Fruit fly (Drosophila melanogaster) whole organism, embryonic: Measurements from ENCODE around the gene Bdp1.

Experiments used
- Antp ChIP-seq: fragments of 200-800 bp; sonication (Bioruptor generic); optimal IDR thresholded peaks from 3 replicates; lab custom pipeline; 2016; ENCODE audit warnings: missing biosample characterization, missing genetic modification characterization
- CG12299 ChIP-seq: fragments of 200-800 bp; sonication (Bioruptor generic); optimal IDR thresholded peaks from 2 replicates; lab custom pipeline; 2018; ENCODE audit warnings: missing biosample characterization, mild to moderate bottlenecking, missing genetic modification characterization
- CG12744 ChIP-seq: fragments of 200-800 bp; sonication (Bioruptor generic); optimal IDR thresholded peaks from 2 replicates; lab custom pipeline; 2016; ENCODE audit warnings: missing biosample characterization, missing genetic modification characterization
- CG13894 ChIP-seq: fragments of 200-800 bp; sonication (Bioruptor generic); optimal IDR thresholded peaks from 3 replicates; lab custom pipeline; 2018; ENCODE audit warnings: missing biosample characterization, mild to moderate bottlenecking, missing genetic modification characterization, moderate library complexity
- CG1647 ChIP-seq: fragments of 200-800 bp; sonication (Bioruptor generic); optimal IDR thresholded peaks from 3 replicates; lab custom pipeline; 2016; ENCODE audit warnings: missing biosample characterization, missing genetic modification characterization
- CG17568 ChIP-seq: fragments of 200-800 bp; sonication (Bioruptor generic); optimal IDR thresholded peaks from 2 replicates; lab custom pipeline; 2018; ENCODE audit warnings: missing biosample characterization, mild to moderate bottlenecking, missing genetic modification characterization, moderate library complexity
- CG17612 ChIP-seq: fragments of 200-800 bp; sonication (Bioruptor generic); IDR thresholded peaks from 2 replicates; pipeline ENCODE4 v1.3.6; 2022; ENCODE audit warnings: missing biosample characterization, missing genetic modification characterization
- CG18011 ChIP-seq: fragments of 200-800 bp; sonication (Bioruptor generic); optimal IDR thresholded peaks from 2 replicates; lab custom pipeline; 2017; ENCODE audit warnings: missing biosample characterization, missing genetic modification characterization, mild to moderate bottlenecking, moderate library complexity, missing genotype
- CG18476 ChIP-seq: fragments of 200-800 bp; sonication (Bioruptor generic); optimal IDR thresholded peaks from 2 replicates; lab custom pipeline; 2016; ENCODE audit warnings: missing biosample characterization, mild to moderate bottlenecking, missing genetic modification characterization
- CG18599 ChIP-seq: fragments of 200-800 bp; sonication (Bioruptor generic); optimal IDR thresholded peaks from 3 replicates; lab custom pipeline; 2017; ENCODE audit warnings: missing biosample characterization, missing genetic modification characterization, mild to moderate bottlenecking, moderate library complexity, missing genetic modification reagents
- CG2202 ChIP-seq: fragments of 200-800 bp; sonication (Bioruptor generic); optimal IDR thresholded peaks from 2 replicates; lab custom pipeline; 2018; ENCODE audit warnings: missing biosample characterization, mild to moderate bottlenecking, missing genetic modification characterization
- CG3065 ChIP-seq: fragments of 200-800 bp; sonication (Bioruptor generic); optimal IDR thresholded peaks from 2 replicates; lab custom pipeline; 2016; ENCODE audit warnings: missing biosample characterization, missing genetic modification characterization
- CG31441 ChIP-seq: fragments of 200-800 bp; sonication (Bioruptor generic); IDR thresholded peaks from 2 replicates; pipeline ENCODE4 v1.3.6; 2022; ENCODE audit warnings: missing biosample characterization, missing genetic modification characterization
- CG6654 ChIP-seq: fragments of 200-800 bp; sonication (Bioruptor generic); optimal IDR thresholded peaks from 2 replicates; lab custom pipeline; 2017; ENCODE audit warnings: missing biosample characterization, mild to moderate bottlenecking, missing genetic modification characterization
- CG7372 ChIP-seq: fragments of 200-800 bp; sonication (Bioruptor generic); IDR thresholded peaks from 2 replicates; pipeline ENCODE4 v1.3.6; 2022; ENCODE audit warnings: missing biosample characterization, missing genetic modification characterization
- CG7786 ChIP-seq: fragments of 200-800 bp; sonication (Bioruptor generic); optimal IDR thresholded peaks from 2 replicates; lab custom pipeline; 2016; ENCODE audit warnings: missing biosample characterization, missing genetic modification characterization
- CG9215 ChIP-seq: fragments of 200-800 bp; sonication (Bioruptor generic); IDR thresholded peaks from 2 replicates; pipeline ENCODE4 v1.3.6; 2022; ENCODE audit warnings: missing biosample characterization, missing genetic modification characterization
- CG9797 ChIP-seq: fragments of 200-800 bp; sonication (Bioruptor generic); optimal IDR thresholded peaks from 3 replicates; lab custom pipeline; 2018; ENCODE audit warnings: missing biosample characterization, mild to moderate bottlenecking, missing genetic modification characterization
- Dbx ChIP-seq: fragments of 200-800 bp; sonication (Bioruptor generic); IDR thresholded peaks from 3 replicates; pipeline ENCODE4 v1.3.6; 2022; ENCODE audit warnings: missing biosample characterization, missing genetic modification characterization
- Dp ChIP-seq: fragments of 200-800 bp; sonication (Bioruptor generic); optimal IDR thresholded peaks from 2 replicates; lab custom pipeline; 2018; ENCODE audit warnings: missing biosample characterization, mild to moderate bottlenecking, missing genetic modification characterization, moderate library complexity
- E2f2 ChIP-seq: fragments of 200-800 bp; sonication (Bioruptor generic); IDR thresholded peaks from 2 replicates; pipeline ENCODE4 v1.3.6; 2022; ENCODE audit warnings: missing biosample characterization, missing genetic modification characterization
- Ets97D ChIP-seq: fragments of 200-800 bp; sonication (Bioruptor generic); optimal IDR thresholded peaks from 3 replicates; lab custom pipeline; 2016; ENCODE audit warnings: missing biosample characterization, missing genetic modification characterization
- Fer1 ChIP-seq: fragments of 200-800 bp; sonication (Bioruptor generic); optimal IDR thresholded peaks from 2 replicates; lab custom pipeline; 2017; ENCODE audit warnings: missing biosample characterization, mild to moderate bottlenecking, missing genetic modification characterization
- H2.0 ChIP-seq: fragments of 200-800 bp; sonication (Bioruptor generic); IDR thresholded peaks from 2 replicates; pipeline ENCODE4 v1.3.6; 2022; ENCODE audit warnings: missing biosample characterization, missing genetic modification characterization
- HLHmδ ChIP-seq: fragments of 200-800 bp; sonication (Bioruptor generic); optimal IDR thresholded peaks from 2 replicates; lab custom pipeline; 2018; ENCODE audit warnings: missing biosample characterization, mild to moderate bottlenecking, missing genetic modification characterization, moderate library complexity
- Hr3 ChIP-seq: fragments of 200-800 bp; sonication (Bioruptor generic); optimal IDR thresholded peaks from 3 replicates; lab custom pipeline; 2016; ENCODE audit warnings: missing biosample characterization, missing genetic modification characterization
- Kr ChIP-seq: fragments of 200-800 bp; sonication (Bioruptor generic); optimal IDR thresholded peaks from 2 replicates; lab custom pipeline; 2017; ENCODE audit warnings: missing biosample characterization, mild to moderate bottlenecking, missing genetic modification characterization
- Neu2 ChIP-seq: fragments of 200-800 bp; sonication (Bioruptor generic); optimal IDR thresholded peaks from 3 replicates; lab custom pipeline; 2016; ENCODE audit warnings: missing biosample characterization, missing genetic modification characterization, borderline replicate concordance
- Nf-YB ChIP-seq: fragments of 200-800 bp; sonication (Bioruptor generic); optimal IDR thresholded peaks from 3 replicates; lab custom pipeline; 2019; ENCODE audit warnings: missing biosample characterization, mild to moderate bottlenecking, missing genetic modification characterization, moderate library complexity
- Sry-δ ChIP-seq: fragments of 200-800 bp; sonication (Bioruptor generic); optimal IDR thresholded peaks from 2 replicates; lab custom pipeline; 2016; ENCODE audit warnings: missing biosample characterization, missing genetic modification characterization
- Trl ChIP-seq, 3 experiments: fragments of >200 bp in 2 of 3; fragments of 200-800 bp in 1 of 3; sonication (Bioruptor generic) in 1 of 3; optimal IDR thresholded peaks; 2 replicates in 1 of 3; 3 replicates in 2 of 3; lab custom pipeline; 2016 to 2017; ENCODE audit warnings: missing biosample characterization in 1 of 3, missing genetic modification characterization in 1 of 3
- Vsx1 ChIP-seq: fragments of 200-800 bp; sonication (Bioruptor generic); optimal IDR thresholded peaks from 2 replicates; lab custom pipeline; 2017; ENCODE audit warnings: missing biosample characterization, mild to moderate bottlenecking, missing genetic modification characterization, missing genetic modification reagents
- Xrp1 ChIP-seq: fragments of 200-800 bp; sonication (Bioruptor generic); IDR thresholded peaks from 2 replicates; pipeline ENCODE4 v1.3.6; 2022; ENCODE audit warnings: missing biosample characterization, missing genetic modification characterization
- bbx ChIP-seq: fragments of 200-800 bp; sonication (Bioruptor generic); IDR thresholded peaks from 2 replicates; pipeline ENCODE4 v1.3.6; 2022; ENCODE audit warnings: missing biosample characterization, missing genetic modification characterization; ENCODE audit not compliant: partially characterized antibody
- da ChIP-seq: fragments of 200-800 bp; sonication (Bioruptor generic); optimal IDR thresholded peaks from 2 replicates; lab custom pipeline; 2016; ENCODE audit warnings: missing biosample characterization, missing genetic modification characterization
- dati ChIP-seq: fragments of 200-800 bp; sonication (Bioruptor generic); IDR thresholded peaks from 2 replicates; pipeline ENCODE4 v1.3.6; 2022; ENCODE audit warnings: missing biosample characterization, missing genetic modification characterization
- eve ChIP-seq, 2 experiments: fragments of >200 bp; optimal IDR thresholded peaks; 2 replicates each; lab custom pipeline; 2017; ENCODE audit warnings: missing biosample characterization in 2 of 2, missing genetic modification characterization in 2 of 2
- fu2 ChIP-seq: fragments of 200-800 bp; sonication (Bioruptor generic); optimal IDR thresholded peaks from 2 replicates; lab custom pipeline; 2016; ENCODE audit warnings: missing biosample characterization, missing genetic modification characterization
- her ChIP-seq: fragments of 200-800 bp; sonication (Bioruptor generic); optimal IDR thresholded peaks from 2 replicates; lab custom pipeline; 2016; ENCODE audit warnings: missing biosample characterization, missing genetic modification characterization
- insv ChIP-seq, 2 experiments: fragments of 200-800 bp; sonication (Bioruptor generic); optimal IDR thresholded peaks; 3 replicates each; lab custom pipeline; 2016 to 2018; ENCODE audit warnings: missing biosample characterization in 2 of 2, missing genetic modification characterization in 2 of 2
- kah ChIP-seq: fragments of 200-800 bp; sonication (Bioruptor generic); optimal IDR thresholded peaks from 2 replicates; lab custom pipeline; 2018; ENCODE audit warnings: missing biosample characterization, mild to moderate bottlenecking, missing genetic modification characterization
- lilli ChIP-seq: fragments of 200-800 bp; sonication (Bioruptor generic); optimal IDR thresholded peaks from 3 replicates; lab custom pipeline; 2016; ENCODE audit warnings: missing biosample characterization, missing genetic modification characterization
- mirr ChIP-seq: fragments of 200-800 bp; sonication (Bioruptor generic); optimal IDR thresholded peaks from 3 replicates; lab custom pipeline; 2018; ENCODE audit warnings: missing biosample characterization, mild to moderate bottlenecking, missing genetic modification characterization
- nau ChIP-seq: fragments of 200-800 bp; sonication (Bioruptor generic); optimal IDR thresholded peaks from 3 replicates; lab custom pipeline; 2017; ENCODE audit warnings: missing biosample characterization, mild to moderate bottlenecking, missing genetic modification characterization, missing genetic modification reagents
- pita ChIP-seq: fragments of 200-800 bp; sonication (Bioruptor generic); optimal IDR thresholded peaks from 2 replicates; lab custom pipeline; 2017; ENCODE audit warnings: missing biosample characterization, mild to moderate bottlenecking, missing genetic modification characterization
- scrt ChIP-seq: fragments of 200-800 bp; sonication (Bioruptor generic); optimal IDR thresholded peaks from 2 replicates; lab custom pipeline; 2018; ENCODE audit warnings: missing biosample characterization, mild to moderate bottlenecking, missing genetic modification characterization, moderate library complexity
- slp2 ChIP-seq: fragments of 200-800 bp; sonication (Bioruptor generic); optimal IDR thresholded peaks from 2 replicates; lab custom pipeline; 2016; ENCODE audit warnings: missing biosample characterization, missing genetic modification characterization
- usp ChIP-seq: fragments of >200 bp; optimal IDR thresholded peaks from 2 replicates; lab custom pipeline; 2017; ENCODE audit warnings: missing biosample characterization, missing genetic modification characterization
- z ChIP-seq: fragments of 200-800 bp; sonication (Bioruptor generic); IDR thresholded peaks from 3 replicates; pipeline ENCODE4 v1.3.6; 2022; ENCODE audit warnings: missing biosample characterization, missing genetic modification characterization
- zen ChIP-seq: fragments of 200-800 bp; sonication (Bioruptor generic); optimal IDR thresholded peaks from 3 replicates; lab custom pipeline; 2018; ENCODE audit warnings: missing biosample characterization, mild to moderate bottlenecking, missing genetic modification characterization, moderate library complexity

Gene Bdp1

DNA sequence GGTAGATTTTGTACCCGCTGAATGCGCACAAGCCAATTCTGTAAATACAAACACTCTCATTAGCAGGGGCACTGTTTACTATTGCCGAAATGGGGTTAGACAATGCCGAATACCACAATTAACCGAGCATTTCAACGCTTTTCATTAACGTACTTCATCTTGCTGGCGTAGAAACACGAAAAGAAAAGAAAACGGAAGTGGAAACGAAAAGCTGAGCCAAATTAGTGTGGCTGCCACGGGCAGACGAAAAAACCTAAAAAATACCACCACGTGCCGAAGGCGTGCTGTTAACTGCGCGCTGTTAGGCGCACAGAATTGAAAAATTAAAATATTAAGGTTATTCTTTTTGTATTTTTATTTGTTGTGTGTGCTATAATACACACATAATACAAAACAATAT, 21.2 kb upstream of the Bdp1 start, which contains the start of gene RpL24 (continued):
- peak; percentile 94 for TF ChIP-seq HLHmδ (GFP tag; lab: Kevin White, UChicago)
- peak; percentile 80 for TF ChIP-seq da (GFP tag; lab: Kevin White, UChicago)
- TF ChIP-seq E2f2 (GFP tag; lab: Robert Waterston, UW): peak; percentile 82
- peak; percentile 85 for TF ChIP-seq CG13894 (tag; lab: Kevin White, UChicago)
- peak; percentile 99 for TF ChIP-seq Ets97D
- peak; percentile 22 for TF ChIP-seq Xrp1 (GFP tag; lab: Robert Waterston, UW)
- peak; percentile 71 for TF ChIP-seq z (GFP tag; lab: Robert Waterston, UW)
- TF ChIP-seq her: peak; percentile 93
- TF ChIP-seq CG18011 (GFP tag; lab: Kevin White, UChicago): peak; percentile 83
- no peak for TF ChIP-seq Neu2 (GFP tag; lab: Kevin White, UChicago)
- TF ChIP-seq Dbx (GFP tag; lab: Robert Waterston, UW): peak; percentile 89
- no peak for TF ChIP-seq Trl (optimal IDR thresholded peaks at IDR 0.05; lab: Kevin White, UChicago)
- TF ChIP-seq Trl (GFP tag; optimal IDR thresholded peaks at IDR 0.05; lab: Kevin White, UChicago): peak; percentile 96
- peak; percentile 94 for TF ChIP-seq Vsx1 (GFP tag; lab: Kevin White, UChicago)
- TF ChIP-seq CG6654 (GFP tag; lab: Kevin White, UChicago): peak; percentile 69
- TF ChIP-seq CG17568 (GFP tag; lab: Kevin White, UChicago): peak; percentile 96
- TF ChIP-seq Sry-δ (GFP tag; lab: Kevin White, UChicago): peak; percentile 55
- peak; percentile 78 for TF ChIP-seq CG3065 (GFP tag; lab: Kevin White, UChicago)
- TF ChIP-seq CG18476: peak; percentile 63
- peak; percentile 68 for TF ChIP-seq Hr3 (GFP tag; lab: Kevin White, UChicago)
- peak; percentile 97 for TF ChIP-seq mirr (GFP tag; lab: Kevin White, UChicago)
- peak; percentile 82 for TF ChIP-seq H2.0
- TF ChIP-seq kah (GFP tag; lab: Kevin White, UChicago): peak; percentile 92
- peak; percentile 84 for TF ChIP-seq CG12299 (tag; lab: Kevin White, UChicago)
- peak; percentile 95 for TF ChIP-seq CG18599 (GFP tag; lab: Kevin White, UChicago)
- TF ChIP-seq pita (GFP tag; lab: Kevin White, UChicago): no peak
- TF ChIP-seq bbx: peak; percentile 29; the same call in 1 of the 2 replicates
- peak; percentile 64; the same call in 1 of the 2 replicates for TF ChIP-seq CG7372 (GFP tag; lab: Robert Waterston, UW)
- TF ChIP-seq CG9797 (GFP tag; lab: Kevin White, UChicago): peak; percentile 90
- peak; percentile 77 for TF ChIP-seq CG1647 (GFP tag; lab: Kevin White, UChicago)
- peak; percentile 77 for TF ChIP-seq Nf-YB
- peak; percentile 73 for TF ChIP-seq fu2
- peak; percentile 97 for TF ChIP-seq Fer1 (GFP tag; lab: Kevin White, UChicago)
- peak; percentile 88 for TF ChIP-seq lilli (GFP tag; lab: Kevin White, UChicago)
- peak; percentile 83 for TF ChIP-seq Kr (GFP tag; lab: Kevin White, UChicago)
- TF ChIP-seq scrt (GFP tag; lab: Kevin White, UChicago): peak; percentile 93
- TF ChIP-seq Dp (GFP tag; lab: Kevin White, UChicago): peak; percentile 54
- TF ChIP-seq CG17612 (GFP tag; lab: Robert Waterston, UW): peak; percentile 71; the same call in 1 of the 2 replicates
- TF ChIP-seq usp (GFP tag; lab: Kevin White, UChicago): no peak
- TF ChIP-seq CG7786 (GFP tag; lab: Kevin White, UChicago): peak; percentile 56
- 0 out of 2 replicates have a peak, but pooled peaks have one; percentile 37 for TF ChIP-seq CG9215 (GFP tag; lab: Robert Waterston, UW)
- no peak for TF ChIP-seq eve (GFP tag; optimal IDR thresholded peaks at IDR 0.05; lab: Kevin White, UChicago)
- TF ChIP-seq slp2: peak; percentile 80
- TF ChIP-seq CG2202 (tag; lab: Kevin White, UChicago): peak; percentile 89
- TF ChIP-seq CG12744: peak; percentile 87
- peak in 1 of 2 experiments; percentile 80 for TF ChIP-seq insv (GFP tag; optimal IDR thresholded peaks at IDR 0.05; lab: Kevin White, UChicago)
- TF ChIP-seq nau (GFP tag; lab: Kevin White, UChicago): no peak
- TF ChIP-seq CG31441 (GFP tag; lab: Robert Waterston, UW): peak; percentile 92
- TF ChIP-seq dati (GFP tag; lab: Robert Waterston, UW): peak; percentile 78; the same call in 1 of the 2 replicates
- TF ChIP-seq Antp: peak; percentile 70
- peak; percentile 77 for TF ChIP-seq zen (tag; lab: Kevin White, UChicago)
